Worm (Caenorhabditis elegans) whole organism, L1 larva: Measurements from ENCODE around the gene srr-2.

Source experiments
- C04F5.9 ChIP-seq: sonication (generic microtip); optimal IDR thresholded peaks from 2 replicates; lab custom pipeline; 2016; ENCODE audit warnings: missing genetic modification characterization, missing compliant biosample characterization
- C16A3.4 ChIP-seq: fragments of 150-350 bp; optimal IDR thresholded peaks from 2 replicates; lab custom pipeline; 2014; ENCODE audit warnings: missing biosample characterization, missing genetic modification characterization
- C34B4.2 ChIP-seq: sonication (generic microtip); optimal IDR thresholded peaks from 2 replicates; lab custom pipeline; 2017; ENCODE audit warnings: mild to moderate bottlenecking, missing genetic modification characterization, missing compliant biosample characterization
- Y116A8C.19 ChIP-seq: sonication (generic microtip); optimal IDR thresholded peaks from 2 replicates; lab custom pipeline; 2016; ENCODE audit warnings: missing compliant biosample characterization, missing genetic modification characterization, borderline replicate concordance
- alr-1 ChIP-seq: fragments of 200-800 bp; sonication (Bioruptor generic); optimal IDR thresholded peaks from 2 replicates; lab custom pipeline; 2018; ENCODE audit warnings: borderline replicate concordance, mild to moderate bottlenecking, missing genetic modification characterization, missing compliant biosample characterization
- blmp-1 ChIP-seq: fragments of 150-350 bp; optimal IDR thresholded peaks from 2 replicates; lab custom pipeline; 2014; ENCODE audit warnings: missing biosample characterization, missing genetic modification characterization
- ceh-63 ChIP-seq: fragments of 200-800 bp; sonication (Bioruptor generic); optimal IDR thresholded peaks from 2 replicates; lab custom pipeline; 2018; ENCODE audit warnings: mild to moderate bottlenecking, missing genetic modification characterization, missing compliant biosample characterization
- ceh-8 ChIP-seq: fragments of 200-800 bp; sonication (Bioruptor generic); optimal IDR thresholded peaks from 2 replicates; lab custom pipeline; 2018; ENCODE audit warnings: mild to moderate bottlenecking, missing genetic modification characterization, moderate library complexity, missing compliant biosample characterization
- ceh-88 ChIP-seq: fragments of 200-800 bp; sonication (Bioruptor generic); IDR thresholded peaks from 2 replicates; pipeline ENCODE4 v1.3.6; 2022; ENCODE audit warnings: missing genetic modification characterization, missing compliant biosample characterization
- ces-1 ChIP-seq: fragments of 150-350 bp; optimal IDR thresholded peaks from 2 replicates; lab custom pipeline; 2014; ENCODE audit warnings: missing biosample characterization, missing genetic modification reagents, missing genetic modification characterization
- dpl-1 ChIP-seq, 3 experiments: fragments of 150-350 bp in 2 of 3; sonication (generic microtip) in 1 of 3; optimal IDR thresholded peaks; 2 replicates each; lab custom pipeline; 2014 to 2017; ENCODE audit warnings: missing biosample characterization in 3 of 3, missing genetic modification characterization in 3 of 3, missing genetic modification reagents in 3 of 3
- dsc-1 ChIP-seq: sonication (generic microtip); optimal IDR thresholded peaks from 2 replicates; lab custom pipeline; 2016; ENCODE audit warnings: mild to moderate bottlenecking, missing genetic modification characterization, missing compliant biosample characterization
- efl-1 ChIP-seq, 4 experiments: fragments of 150-350 bp; optimal IDR thresholded peaks in 3 of 4; peaks in 1 of 4; 1 replicate in 1 of 4; 2 replicates in 3 of 4; lab custom pipeline; 2014; ENCODE audit warnings: missing biosample characterization in 2 of 4, missing genetic modification characterization in 2 of 4, missing genetic modification reagents in 2 of 4
- efl-3 ChIP-seq: fragments of 200-800 bp; sonication (Bioruptor generic); optimal IDR thresholded peaks from 2 replicates; lab custom pipeline; 2018; ENCODE audit warnings: mild to moderate bottlenecking, missing genetic modification characterization, missing compliant biosample characterization
- egl-27 ChIP-seq, 2 experiments: fragments of 150-350 bp in 1 of 2; sonication (generic microtip); optimal IDR thresholded peaks; 3 replicates each; lab custom pipeline; 2017 to 2018; ENCODE audit warnings: missing biosample characterization in 2 of 2, missing genetic modification characterization in 2 of 2, missing genetic modification reagents in 2 of 2
- elt-3 ChIP-seq, 6 experiments: fragments of 150-350 bp in 1 of 6; sonication (generic microtip); optimal IDR thresholded peaks; 2 replicates each; lab custom pipeline; 2017 to 2018; ENCODE audit warnings: missing biosample characterization in 6 of 6, missing genetic modification characterization in 6 of 6, inconsistent platforms in 1 of 6
- ets-5 ChIP-seq: fragments of 200-800 bp; sonication (Bioruptor generic); IDR thresholded peaks from 2 replicates; pipeline ENCODE4 v1.3.6; 2022; ENCODE audit warnings: missing genetic modification characterization, missing compliant biosample characterization
- fkh-10 ChIP-seq: sonication (generic microtip); optimal IDR thresholded peaks from 2 replicates; lab custom pipeline; 2017; ENCODE audit warnings: missing biosample characterization, missing genetic modification reagents, missing genetic modification characterization
- hlh-17 ChIP-seq: fragments of 200-800 bp; sonication (Bioruptor generic); optimal IDR thresholded peaks from 2 replicates; lab custom pipeline; 2018; ENCODE audit warnings: missing genetic modification characterization, mild to moderate bottlenecking, missing compliant biosample characterization, moderate library complexity, borderline replicate concordance
- hlh-4 ChIP-seq: sonication (generic microtip); optimal IDR thresholded peaks from 2 replicates; lab custom pipeline; 2016; ENCODE audit warnings: mild to moderate bottlenecking, missing genetic modification characterization, missing compliant biosample characterization
- hpl-2 ChIP-seq: fragments of 150-350 bp; optimal IDR thresholded peaks from 2 replicates; lab custom pipeline; 2014; ENCODE audit warnings: missing biosample characterization, missing genetic modification reagents, missing genetic modification characterization
- irx-1 ChIP-seq: sonication (generic microtip); optimal IDR thresholded peaks from 2 replicates; lab custom pipeline; 2016; ENCODE audit warnings: missing genetic modification characterization, missing compliant biosample characterization
- lin-13 ChIP-seq: fragments of 150-350 bp; optimal IDR thresholded peaks from 2 replicates; lab custom pipeline; 2014; ENCODE audit warnings: missing biosample characterization, missing genetic modification reagents, missing genetic modification characterization
- lin-15B ChIP-seq: fragments of 150-350 bp; sonication (generic microtip); optimal IDR thresholded peaks from 3 replicates; lab custom pipeline; 2014; ENCODE audit warnings: missing biosample characterization, missing genetic modification characterization
- lin-35 ChIP-seq, 2 experiments: fragments of 150-350 bp; optimal IDR thresholded peaks; 2 replicates each; lab custom pipeline; 2014; ENCODE audit warnings: missing biosample characterization in 2 of 2, missing genetic modification characterization in 2 of 2, missing genetic modification reagents in 2 of 2
- lin-39 ChIP-seq: fragments of 150-350 bp; optimal IDR thresholded peaks from 2 replicates; lab custom pipeline; 2014; ENCODE audit warnings: missing biosample characterization, missing genetic modification reagents, missing genetic modification characterization
- lsy-2 ChIP-seq, 2 experiments: fragments of 150-350 bp; optimal IDR thresholded peaks; 2 replicates each; lab custom pipeline; 2014; ENCODE audit warnings: missing biosample characterization in 2 of 2, missing genetic modification characterization in 2 of 2
- mab-9 ChIP-seq: fragments of 200-800 bp; sonication (Bioruptor generic); IDR thresholded peaks from 2 replicates; pipeline ENCODE4 v1.3.6; 2022; ENCODE audit warnings: missing genetic modification reagents, missing genetic modification characterization, missing compliant biosample characterization
- mdl-1 ChIP-seq, 2 experiments: fragments of 150-350 bp; optimal IDR thresholded peaks; 2 replicates each; lab custom pipeline; 2014 to 2017; ENCODE audit warnings: missing biosample characterization in 2 of 2, missing genetic modification characterization in 2 of 2, inconsistent platforms in 1 of 2
- mef-2 ChIP-seq: fragments of 150-350 bp; optimal IDR thresholded peaks from 2 replicates; lab custom pipeline; 2014; ENCODE audit warnings: missing biosample characterization, missing genetic modification characterization
- nhr-12 ChIP-seq: sonication (generic microtip); optimal IDR thresholded peaks from 2 replicates; lab custom pipeline; 2017; ENCODE audit warnings: missing biosample characterization, missing genetic modification characterization
- nhr-19 ChIP-seq: fragments of 200-800 bp; sonication (Bioruptor generic); conservative IDR thresholded peaks from 2 replicates; pipeline ENCODE4 v1.3.6; 2022; ENCODE audit warnings: missing genetic modification characterization, missing compliant biosample characterization
- nhr-20 ChIP-seq: sonication (generic microtip); optimal IDR thresholded peaks from 2 replicates; lab custom pipeline; 2016; ENCODE audit warnings: mild to moderate bottlenecking, missing genetic modification characterization, missing compliant biosample characterization
- nhr-28 ChIP-seq: fragments of 150-350 bp; optimal IDR thresholded peaks from 2 replicates; lab custom pipeline; 2014; ENCODE audit warnings: missing biosample characterization, missing genetic modification characterization
- nhr-47 ChIP-seq: sonication (generic microtip); optimal IDR thresholded peaks from 2 replicates; lab custom pipeline; 2016; ENCODE audit warnings: mild to moderate bottlenecking, missing genetic modification characterization, moderate library complexity, missing compliant biosample characterization
- nhr-77 ChIP-seq: fragments of 150-350 bp; optimal IDR thresholded peaks from 2 replicates; lab custom pipeline; 2014; ENCODE audit warnings: missing biosample characterization, missing genetic modification characterization
- nhr-85 ChIP-seq: sonication (generic microtip); peaks from one replicate; lab custom pipeline; 2016; ENCODE audit warnings: missing genetic modification characterization, inconsistent platforms, missing compliant biosample characterization
- nhr-90 ChIP-seq: sonication (generic microtip); optimal IDR thresholded peaks from 2 replicates; lab custom pipeline; 2016; ENCODE audit warnings: mild to moderate bottlenecking, missing genetic modification characterization, missing compliant biosample characterization; ENCODE audit not compliant: poor library complexity
- pag-3 ChIP-seq: sonication (generic microtip); optimal IDR thresholded peaks from 2 replicates; lab custom pipeline; 2017; ENCODE audit warnings: missing genetic modification characterization, mild to moderate bottlenecking, missing compliant biosample characterization, antibody characterized with exemption, borderline replicate concordance; ENCODE audit not compliant: insufficient read depth
- rnt-1 ChIP-seq: sonication (generic microtip); optimal IDR thresholded peaks from 2 replicates; lab custom pipeline; 2016; ENCODE audit warnings: mild to moderate bottlenecking, missing genetic modification characterization, moderate library complexity, missing compliant biosample characterization
- snpc-4 ChIP-seq: fragments of 150-350 bp; optimal IDR thresholded peaks from 2 replicates; lab custom pipeline; 2014; ENCODE audit warnings: missing biosample characterization, missing genetic modification characterization
- snu-23 ChIP-seq: sonication (generic microtip); optimal IDR thresholded peaks from 2 replicates; lab custom pipeline; 2016; ENCODE audit warnings: missing genetic modification characterization, missing compliant biosample characterization
- sox-4 ChIP-seq: sonication (generic microtip); optimal IDR thresholded peaks from 2 replicates; lab custom pipeline; 2016; ENCODE audit warnings: missing genetic modification characterization, missing compliant biosample characterization
- tbx-2 ChIP-seq: sonication (generic microtip); optimal IDR thresholded peaks from 2 replicates; lab custom pipeline; 2016; ENCODE audit warnings: missing genetic modification characterization, missing compliant biosample characterization
- tlp-1 ChIP-seq: fragments of 150-350 bp; optimal IDR thresholded peaks from 2 replicates; lab custom pipeline; 2014; ENCODE audit warnings: missing biosample characterization, missing genetic modification characterization
- unc-30 ChIP-seq: sonication (generic microtip); optimal IDR thresholded peaks from 2 replicates; lab custom pipeline; 2017; ENCODE audit warnings: missing biosample characterization, missing genetic modification characterization
- unc-98 ChIP-seq: fragments of 200-800 bp; sonication (Bioruptor generic); IDR thresholded peaks from 2 replicates; pipeline ENCODE4 v1.3.6; 2022; ENCODE audit warnings: missing genetic modification characterization, missing compliant biosample characterization
- vab-15 ChIP-seq: sonication (generic microtip); optimal IDR thresholded peaks from 2 replicates; lab custom pipeline; 2017; ENCODE audit warnings: missing genotype, mild to moderate bottlenecking, missing genetic modification characterization, missing compliant biosample characterization
- zip-4 ChIP-seq: fragments of 200-800 bp; sonication (Bioruptor generic); optimal IDR thresholded peaks from 2 replicates; lab custom pipeline; 2018; ENCODE audit warnings: mild to moderate bottlenecking, missing genetic modification characterization, moderate library complexity, missing compliant biosample characterization
- ztf-11 ChIP-seq, 2 experiments: sonication (generic microtip); optimal IDR thresholded peaks; 2 replicates each; lab custom pipeline; 2016 to 2017; ENCODE audit warnings: missing genetic modification characterization in 2 of 2, missing biosample characterization in 1 of 2, missing compliant biosample characterization in 1 of 2
- ztf-4 ChIP-seq: fragments of 150-350 bp; optimal IDR thresholded peaks from 2 replicates; lab custom pipeline; 2014; ENCODE audit warnings: missing biosample characterization, missing genetic modification characterization

srr-2 gene

DNA sequence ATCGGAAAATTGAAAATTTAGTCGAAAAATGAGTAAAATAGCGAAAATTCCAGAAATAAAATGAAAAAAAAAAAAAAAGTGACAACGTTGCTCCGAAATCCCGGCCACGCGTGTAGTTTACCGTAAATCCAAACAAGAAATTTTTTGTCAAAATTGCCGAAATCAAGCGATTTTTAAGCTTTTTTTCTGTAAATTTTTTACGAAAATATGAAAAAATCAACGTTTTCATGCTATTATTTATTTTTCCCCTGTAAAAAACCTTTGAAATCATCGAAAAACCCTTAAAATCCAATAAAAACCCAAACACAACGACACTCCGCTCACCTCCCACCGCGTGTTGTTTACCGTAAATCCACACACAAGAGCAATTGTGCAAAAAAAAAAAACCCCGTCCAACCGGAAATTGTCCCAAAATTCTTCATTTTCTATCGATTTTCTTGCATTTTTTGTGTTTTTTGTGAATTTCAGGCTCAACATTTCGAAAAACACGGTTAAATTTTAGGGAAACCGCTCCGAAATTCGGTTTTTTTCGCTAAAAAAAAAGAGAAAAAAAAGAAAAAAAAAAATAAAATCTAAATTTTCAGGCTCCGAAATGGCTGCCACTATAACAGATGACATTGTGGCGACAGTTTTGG is 26.9 kb downstream of the srr-2 start, which contains the start of the genes Y39B6A.3 and pph-5 (continued):
- TF ChIP-seq nhr-28 (no peak), alr-1 (tag; lab: Kevin White, UChicago) (no peak), sox-4 (tag; lab: Kevin White, UChicago) (no peak), C04F5.9 (tag; lab: Kevin White, UChicago) (no peak), vab-15 (tag; lab: Kevin White, UChicago) (no peak), lin-13 (no peak), nhr-47 (tag; lab: Kevin White, UChicago) (peak; percentile 81), mdl-1 (tag; optimal IDR thresholded peaks at IDR 0.05; lab: Kevin White, UChicago) (no peak), elt-3 (tag; optimal IDR thresholded peaks at IDR 0.05; lab: Kevin White, UChicago) (no peak), efl-3 (GFP tag; lab: Kevin White, UChicago) (no peak), blmp-1 (peak; percentile 21), hlh-17 (no peak), dpl-1 (GFP tag; optimal IDR thresholded peaks at IDR 0.05; lab: Kevin White, UChicago) (peak; percentile 36 to 52 (median 36)), nhr-12 (tag; lab: Kevin White, UChicago) (no peak), nhr-77 (tag; lab: Kevin White, UChicago) (peak; percentile 49), egl-27 (tag; optimal IDR thresholded peaks at IDR 0.05; lab: Kevin White, UChicago) (no peak), C16A3.4 (tag; lab: Kevin White, UChicago) (peak; percentile 18), lin-39 (tag; lab: Kevin White, UChicago) (peak; percentile 23), nhr-90 (tag; lab: Kevin White, UChicago) (no peak), dsc-1 (tag; lab: Kevin White, UChicago) (no peak), ces-1 (no peak), lin-15B (tag; lab: Kevin White, UChicago) (peak; percentile 44), tbx-2 (tag; lab: Kevin White, UChicago) (peak; percentile 61), mab-9 (GFP tag; lab: Robert Waterston, UW) (no peak), zip-4 (GFP tag; lab: Kevin White, UChicago) (no peak), hlh-4 (tag; lab: Kevin White, UChicago) (no peak), pag-3 (tag; lab: Kevin White, UChicago) (no peak), nhr-20 (tag; lab: Kevin White, UChicago) (no peak), fkh-10 (no peak), mef-2 (tag; lab: Kevin White, UChicago) (no peak), ceh-88 (no peak), snu-23 (GFP tag; lab: Kevin White, UChicago) (peak; percentile 78), Y116A8C.19 (no peak), C34B4.2 (tag; lab: Kevin White, UChicago) (no peak), ceh-8 (no peak), unc-98 (GFP tag; lab: Robert Waterston, UW) (no peak), lin-35 (GFP tag; optimal IDR thresholded peaks at IDR 0.05; lab: Kevin White, UChicago) (peak; percentile 49 to 53), irx-1 (tag; lab: Kevin White, UChicago) (peak; percentile 59), lsy-2 (tag; optimal IDR thresholded peaks at IDR 0.05; lab: Kevin White, UChicago) (peak; percentile 42 to 73), ceh-63 (GFP tag; lab: Kevin White, UChicago) (no peak), ets-5 (no peak), rnt-1 (tag; lab: Kevin White, UChicago) (no peak), nhr-85 (peak; percentile 63), ztf-11 (tag; optimal IDR thresholded peaks at IDR 0.05; lab: Kevin White, UChicago) (no peak), efl-1 (optimal IDR thresholded peaks at IDR 0.05; lab: Kevin White, UChicago) (peak; percentile 30 to 52), efl-1 (GFP tag; optimal IDR thresholded peaks at IDR 0.05 in 1 of 2; lab: Kevin White, UChicago) (peak; percentile 26 to 88), hpl-2 (GFP tag; lab: Kevin White, UChicago) (peak; percentile 7), ztf-4 (tag; lab: Kevin White, UChicago) (no peak), snpc-4 (tag; lab: Kevin White, UChicago) (peak; percentile 46), unc-30 (tag; lab: Kevin White, UChicago) (no peak), tlp-1 (tag; lab: Kevin White, UChicago) (no peak), nhr-19 (GFP tag; lab: Robert Waterston, UW) (peak; percentile 66)
